Worm (Caenorhabditis elegans) whole organism, L2 larva: Measurements from ENCODE around the gene B0302.2.
A peak's percentile ranks its signal among the peaks of the same experiment; 100 is the strongest.

Source experiments
- F13H6.1 ChIP-seq: sonication (generic microtip); optimal IDR thresholded peaks from 2 replicates; lab custom pipeline; 2016; ENCODE audit warnings: missing genetic modification characterization, missing compliant biosample characterization
- aly-2 ChIP-seq: fragments of 150-350 bp; optimal IDR thresholded peaks from 2 replicates; lab custom pipeline; 2014; ENCODE audit warnings: missing biosample characterization, missing genetic modification characterization
- ama-1 ChIP-seq: fragments of 150-350 bp; optimal IDR thresholded peaks from 2 replicates; lab custom pipeline; 2018; ENCODE audit warnings: inconsistent platforms
- ceh-82 ChIP-seq: fragments of 150-350 bp; optimal IDR thresholded peaks from 2 replicates; lab custom pipeline; 2014; ENCODE audit warnings: missing biosample characterization, missing genetic modification characterization
- dmd-4 ChIP-seq: sonication (generic microtip); optimal IDR thresholded peaks from 2 replicates; lab custom pipeline; 2017; ENCODE audit warnings: missing biosample characterization, missing genetic modification characterization
- lin-13 ChIP-seq: fragments of 150-350 bp; optimal IDR thresholded peaks from 2 replicates; lab custom pipeline; 2014; ENCODE audit warnings: missing biosample characterization, missing genetic modification reagents, missing genetic modification characterization
- lin-39 ChIP-seq: fragments of 150-350 bp; optimal IDR thresholded peaks from 2 replicates; lab custom pipeline; 2014; ENCODE audit warnings: missing biosample characterization, missing genetic modification reagents, missing genetic modification characterization
- nhr-237 ChIP-seq: fragments of 150-350 bp; optimal IDR thresholded peaks from 2 replicates; lab custom pipeline; 2014; ENCODE audit warnings: missing biosample characterization, missing genetic modification characterization

DNA sequence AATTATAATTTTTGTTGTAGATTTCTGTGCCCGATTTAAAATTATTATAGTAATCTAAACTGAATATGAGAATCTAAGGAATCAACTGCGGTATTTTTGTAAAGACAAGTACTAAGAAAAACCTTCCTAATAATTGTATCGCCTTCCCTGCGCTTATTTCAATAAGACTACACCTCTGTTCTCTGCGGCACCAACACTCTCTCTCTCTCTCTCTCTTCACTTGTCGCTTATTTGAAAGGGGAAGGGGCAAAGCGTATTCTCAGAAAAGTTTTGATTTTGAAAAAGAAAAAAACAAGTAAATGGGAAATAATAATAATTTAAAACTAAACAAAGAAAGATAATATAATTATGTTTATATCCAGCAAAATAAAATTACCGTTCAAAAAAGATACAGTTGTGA lies 2.9 kb downstream of the B0302.2 start:
- no peak for TF ChIP-seq lin-39 (tag; lab: Kevin White, UChicago)
- TF ChIP-seq dmd-4 (tag; lab: Kevin White, UChicago), result no peak
- TF ChIP-seq ceh-82 (tag; lab: Kevin White, UChicago), result peak; percentile 50
- TF ChIP-seq F13H6.1 (tag; lab: Kevin White, UChicago), result peak; percentile 58
- TF ChIP-seq aly-2 (tag; lab: Kevin White, UChicago), result no peak
- TF ChIP-seq ama-1 (lab: Kevin White, UChicago), result no peak
- TF ChIP-seq nhr-237 (tag; lab: Kevin White, UChicago), result peak; percentile 68
- peak; percentile 69 for TF ChIP-seq lin-13 (GFP tag; lab: Kevin White, UChicago)
